Worm (Caenorhabditis elegans): ENCODE data around the gene tebp-1.

ce11 chrII:14349356-14349923 lies 12.4 kb upstream of the tebp-1 start, which contains the start of the genes Y54G11A.17, lin-7 and elof-1:
- TF ChIP-seq him-1 (tag; optimal IDR thresholded peaks at IDR 0.05) (no peak), dao-5 (tag; optimal IDR thresholded peaks at IDR 0.05) (no peak), W03F9.2 (tag; optimal IDR thresholded peaks at IDR 0.05) (peak; percentile 96)
